Fruit fly (Drosophila melanogaster): ENCODE results near the gene PolQ.
A peak's percentile ranks its signal among the peaks of the same experiment; 100 is the strongest.

PolQ gene

dm6 chr3R:12719627-12720343 lies 7.7 kb upstream of the PolQ start (continued):
- TF ChIP-seq CG3919 (GFP tag; optimal IDR thresholded peaks at IDR 0.05) (peak; percentile 63), spab (GFP tag; optimal IDR thresholded peaks at IDR 0.05) (peak; percentile 47), CG4318 (GFP tag; optimal IDR thresholded peaks at IDR 0.05) (peak; percentile 39), CG8119 (GFP tag; IDR thresholded peaks at IDR 0.05) (peak; percentile 51; the same call in 1 of the 3 replicates), Blimp-1 (GFP tag; optimal IDR thresholded peaks at IDR 0.05) (peak; percentile 44), net (GFP tag; optimal IDR thresholded peaks at IDR 0.05) (peak; percentile 39), fd85E (GFP tag; optimal IDR thresholded peaks at IDR 0.05) (peak; percentile 36), Sox14 (GFP tag; optimal IDR thresholded peaks at IDR 0.05) (peak; percentile 9), lz (GFP tag; optimal IDR thresholded peaks at IDR 0.05) (peak; percentile 38), CG6808 (GFP tag; optimal IDR thresholded peaks at IDR 0.05) (peak; percentile 50), vri (GFP tag; optimal IDR thresholded peaks at IDR 0.05) (peak; percentile 46), CG11762 (GFP tag; optimal IDR thresholded peaks at IDR 0.05; ENCODE audit: insufficient read depth) (no peak), CG15336 (GFP tag; IDR thresholded peaks at IDR 0.05) (peak; percentile 67), eg (GFP tag; IDR thresholded peaks at IDR 0.05) (peak; percentile 50), CG6276 (GFP tag; optimal IDR thresholded peaks at IDR 0.05) (peak; percentile 69), Ets96B (tag; optimal IDR thresholded peaks at IDR 0.05) (peak; percentile 78), svp (GFP tag) (peak; percentile 7), CG9139 (GFP tag; optimal IDR thresholded peaks at IDR 0.05) (peak; percentile 22), CG11902 (GFP tag; optimal IDR thresholded peaks at IDR 0.05) (peak; percentile 25), CG8632 (GFP tag; optimal IDR thresholded peaks at IDR 0.05) (peak; percentile 80), pdm3 (GFP tag; optimal IDR thresholded peaks at IDR 0.05) (peak; percentile 44), fd59A (GFP tag; optimal IDR thresholded peaks at IDR 0.05) (no peak), Eip78C (GFP tag) (peak; percentile 80), CG6792 (GFP tag; optimal IDR thresholded peaks at IDR 0.05) (peak; percentile 65), Met (GFP tag; optimal IDR thresholded peaks at IDR 0.05) (peak; percentile 28), CG10631 (GFP tag; optimal IDR thresholded peaks at IDR 0.05) (peak; percentile 55), CG1621 (tag; optimal IDR thresholded peaks at IDR 0.05) (peak; percentile 13), topi (GFP tag; optimal IDR thresholded peaks at IDR 0.05) (peak; percentile 44)

- TF ChIP-seq CG6854 (GFP tag; optimal IDR thresholded peaks at IDR 0.05) = no peak
- TF ChIP-seq svp (GFP tag) = no peak
- TF ChIP-seq CG8119 (GFP tag; IDR thresholded peaks at IDR 0.05) = 0 out of 3 replicates have a peak, but pooled peaks have one; percentile 6
- no peak for TF ChIP-seq lz (GFP tag; optimal IDR thresholded peaks at IDR 0.05)
- TF ChIP-seq CG15336 (GFP tag; IDR thresholded peaks at IDR 0.05) = 0 out of 2 replicates have a peak, but pooled peaks have one; percentile 1
Observed at dm6 chr3R:12718536-12719033, 6.5 kb upstream of the PolQ start.

DNA sequence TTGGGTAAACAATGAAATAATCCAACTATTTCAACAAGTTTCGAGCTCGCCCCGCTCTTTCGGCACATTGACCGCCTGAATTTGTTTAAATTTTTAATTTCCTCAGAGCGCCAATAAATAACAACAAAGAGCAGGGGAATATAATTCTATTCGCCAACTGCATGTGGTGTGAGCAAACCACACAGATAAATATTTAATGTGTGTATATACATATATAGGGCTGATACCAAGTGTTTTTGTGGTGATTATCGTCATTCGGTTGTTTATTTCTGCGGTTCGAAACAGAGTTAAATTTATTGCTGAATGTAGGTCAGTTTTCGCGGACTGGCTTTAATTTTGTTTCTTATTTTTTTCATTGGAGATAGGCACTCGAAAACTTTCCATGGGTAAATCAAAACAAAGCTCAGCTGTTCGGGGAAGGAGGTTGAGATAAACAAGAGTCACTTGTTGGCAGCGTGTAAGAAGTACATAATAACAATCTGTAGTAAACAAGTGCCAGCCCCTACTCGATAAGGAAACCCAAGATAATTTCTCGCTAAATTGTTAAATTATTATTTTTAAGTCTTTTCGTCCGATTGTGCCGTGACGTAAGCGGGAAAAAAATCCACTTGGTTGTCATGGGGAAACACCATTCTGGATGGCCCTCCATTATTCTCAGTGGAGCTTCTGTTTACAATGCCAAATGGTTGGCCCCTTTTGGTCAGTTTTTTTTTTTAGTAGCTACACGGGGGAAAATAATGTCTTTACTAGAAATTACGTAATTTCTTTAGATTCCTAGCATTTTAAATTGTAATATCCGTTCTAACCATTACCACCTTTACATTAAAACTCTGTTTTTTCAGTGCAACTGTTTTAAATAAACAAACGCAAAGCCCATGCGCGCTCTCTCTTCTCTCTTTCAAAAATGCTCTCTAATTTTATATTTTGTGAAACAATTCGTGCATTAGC lies 5.8 kb upstream of the PolQ start:
- peak; percentile 61 for TF ChIP-seq CG11294 (GFP tag; IDR thresholded peaks at IDR 0.05)
- TF ChIP-seq Eip93F (GFP tag; optimal IDR thresholded peaks at IDR 0.05) = peak; percentile 36
- no peak for TF ChIP-seq Sox15 (GFP tag; optimal IDR thresholded peaks at IDR 0.05)
- TF ChIP-seq eg (GFP tag; IDR thresholded peaks at IDR 0.05) = peak; percentile 65; the same call in 1 of the 3 replicates
- no peak for TF ChIP-seq CG1621 (tag; optimal IDR thresholded peaks at IDR 0.05)
- no peak for TF ChIP-seq Lpt (GFP tag; optimal IDR thresholded peaks at IDR 0.05)
- peak; percentile 16 for TF ChIP-seq CG6276 (GFP tag; optimal IDR thresholded peaks at IDR 0.05)
- peak in 1 of 2 experiments; percentile 36 for TF ChIP-seq salr (GFP tag; optimal IDR thresholded peaks at IDR 0.05)
- peak; percentile 25 for TF ChIP-seq CG7368 (GFP tag; optimal IDR thresholded peaks at IDR 0.05)
- peak; percentile 54 for TF ChIP-seq Met (GFP tag; optimal IDR thresholded peaks at IDR 0.05)
- TF ChIP-seq Ets96B (tag; optimal IDR thresholded peaks at IDR 0.05) = no peak
- peak; percentile 50 for TF ChIP-seq esn (GFP tag; optimal IDR thresholded peaks at IDR 0.05)
- no peak for TF ChIP-seq net (GFP tag; optimal IDR thresholded peaks at IDR 0.05)
- TF ChIP-seq OdsH (GFP tag; optimal IDR thresholded peaks at IDR 0.05) = peak; percentile 50
- TF ChIP-seq Smox (GFP tag; optimal IDR thresholded peaks at IDR 0.05) = peak; percentile 38
- no peak for TF ChIP-seq Hr38 (GFP tag; optimal IDR thresholded peaks at IDR 0.05)
- peak; percentile 16 for TF ChIP-seq CG9139 (GFP tag; optimal IDR thresholded peaks at IDR 0.05)
- TF ChIP-seq CG8632 (GFP tag; optimal IDR thresholded peaks at IDR 0.05) = peak; percentile 2
- no peak for TF ChIP-seq CG8319 (GFP tag; optimal IDR thresholded peaks at IDR 0.05)
- peak; percentile 21 for TF ChIP-seq achi (GFP tag; optimal IDR thresholded peaks at IDR 0.05)
- peak; percentile 87 for TF ChIP-seq svp (GFP tag)
- peak; percentile 61 for TF ChIP-seq CG32006 (GFP tag; optimal IDR thresholded peaks at IDR 0.05)
- TF ChIP-seq CG31627 (GFP tag; optimal IDR thresholded peaks at IDR 0.05) = peak; percentile 40
- TF ChIP-seq topi (GFP tag; optimal IDR thresholded peaks at IDR 0.05) = peak; percentile 4

Measured in whole organism, prepupa.